Worm (Caenorhabditis elegans): ENCODE results near the gene nasp-1.
A peak's percentile ranks its signal among the peaks of the same experiment; 100 is the strongest.
"Not testable (repeated sequence)": the region's sequence is repeated elsewhere in the genome, so short reads cannot be mapped to it uniquely, and the experiment has no call there.

nasp-1 gene

ce11 chrII:11103052-11103451 is 3.4 kb upstream of the nasp-1 start:
- TF ChIP-seq F13C5.2 (tag; optimal IDR thresholded peaks at IDR 0.05) (peak; percentile 10), scrt-1 (GFP tag; IDR thresholded peaks at IDR 0.05) (no peak), tra-4 (tag; optimal IDR thresholded peaks at IDR 0.05) (no peak), tbx-11 (GFP tag; IDR thresholded peaks at IDR 0.05) (no peak), ets-7 (tag; optimal IDR thresholded peaks at IDR 0.05) (no peak)

- TF ChIP-seq hmbx-1 (tag; optimal IDR thresholded peaks at IDR 0.05) (no peak), scrt-1 (GFP tag; IDR thresholded peaks at IDR 0.05) (no peak), tbx-37 (GFP tag; conservative IDR thresholded peaks at IDR 0.05) (no peak), tbx-11 (GFP tag; IDR thresholded peaks at IDR 0.05) (no peak), pes-1 (GFP tag; IDR thresholded peaks at IDR 0.05) (no peak), B0310.2 (tag; optimal IDR thresholded peaks at IDR 0.05) (no peak), ets-7 (tag; optimal IDR thresholded peaks at IDR 0.05) (no peak), hmg-4 (GFP tag; optimal IDR thresholded peaks at IDR 0.05) (no peak), tra-4 (tag; optimal IDR thresholded peaks at IDR 0.05) (no peak), flt-1 (GFP tag; IDR thresholded peaks at IDR 0.05) (no peak), F13C5.2 (tag; optimal IDR thresholded peaks at IDR 0.05) (no peak), hnd-1 (tag; optimal IDR thresholded peaks at IDR 0.05) (no peak)
These were observed 2.8 kb upstream of the nasp-1 start, which contains the start of gene C09H10.5 for ce11 chrII:11103657-11104056. Gene C09H10.5, minus strand, starts transcription at chrII:11103757.

- TF ChIP-seq scrt-1 (GFP tag; IDR thresholded peaks at IDR 0.05) = no peak
- no peak for TF ChIP-seq pes-1 (GFP tag; IDR thresholded peaks at IDR 0.05)
- no peak for TF ChIP-seq aly-1 (tag; optimal IDR thresholded peaks at IDR 0.05)
- TF ChIP-seq ama-1 (optimal IDR thresholded peaks at IDR 0.05) = no peak
- no peak for TF ChIP-seq sea-1 (GFP tag; conservative IDR thresholded peaks at IDR 0.05)
- TF ChIP-seq hmbx-1 (tag; optimal IDR thresholded peaks at IDR 0.05) = no peak
- no peak for TF ChIP-seq tra-4 (tag; optimal IDR thresholded peaks at IDR 0.05)
These were observed 2.2 kb upstream of the nasp-1 start, which contains the start of gene C09H10.9 for ce11 chrII:11104162-11104561. Gene C09H10.9, plus strand, starts transcription at chrII:11104462.

- TF ChIP-seq ets-7 (tag; optimal IDR thresholded peaks at IDR 0.05) (no peak), ceh-13 (GFP tag; optimal IDR thresholded peaks at IDR 0.05) (no peak), flt-1 (GFP tag; IDR thresholded peaks at IDR 0.05) (no peak), hmg-4 (GFP tag; optimal IDR thresholded peaks at IDR 0.05) (no peak), aly-1 (tag; optimal IDR thresholded peaks at IDR 0.05) (no peak), hnd-1 (tag; optimal IDR thresholded peaks at IDR 0.05) (no peak)
These were observed 1.4 kb downstream of the nasp-1 start, which contains the start of gene apc-17 for ce11 chrII:11107828-11108227. Gene apc-17, plus strand, starts transcription at chrII:11108128.

ce11 chrII:11110419-11110818 is 4.0 kb downstream of the nasp-1 start:
- TF ChIP-seq hmbx-1 (tag; optimal IDR thresholded peaks at IDR 0.05) (no peak), tra-4 (tag; optimal IDR thresholded peaks at IDR 0.05) (no peak), tbx-11 (GFP tag; IDR thresholded peaks at IDR 0.05) (no peak), sea-1 (GFP tag; conservative IDR thresholded peaks at IDR 0.05) (no peak), ceh-13 (GFP tag; optimal IDR thresholded peaks at IDR 0.05) (no peak), ets-7 (tag; optimal IDR thresholded peaks at IDR 0.05) (no peak), aly-1 (tag; optimal IDR thresholded peaks at IDR 0.05) (no peak), F13C5.2 (tag; optimal IDR thresholded peaks at IDR 0.05) (no peak), hmg-4 (GFP tag; optimal IDR thresholded peaks at IDR 0.05) (no peak), tbx-37 (GFP tag; conservative IDR thresholded peaks at IDR 0.05) (no peak), hnd-1 (tag; optimal IDR thresholded peaks at IDR 0.05) (no peak), flt-1 (GFP tag; IDR thresholded peaks at IDR 0.05) (no peak), ama-1 (optimal IDR thresholded peaks at IDR 0.05) (no peak), B0310.2 (tag; optimal IDR thresholded peaks at IDR 0.05) (no peak), scrt-1 (GFP tag; IDR thresholded peaks at IDR 0.05) (no peak), pes-1 (GFP tag; IDR thresholded peaks at IDR 0.05) (no peak), ceh-36 (tag; optimal IDR thresholded peaks at IDR 0.05) (no peak)

- TF ChIP-seq pes-1 (GFP tag; IDR thresholded peaks at IDR 0.05) = no peak
- TF ChIP-seq F13C5.2 (tag; optimal IDR thresholded peaks at IDR 0.05) = no peak
- no peak for TF ChIP-seq flt-1 (GFP tag; IDR thresholded peaks at IDR 0.05)
- TF ChIP-seq hmbx-1 (tag; optimal IDR thresholded peaks at IDR 0.05) = no peak
- no peak for TF ChIP-seq hmg-4 (GFP tag; optimal IDR thresholded peaks at IDR 0.05)
- no peak for TF ChIP-seq aly-1 (tag; optimal IDR thresholded peaks at IDR 0.05)
- TF ChIP-seq tra-4 (tag; optimal IDR thresholded peaks at IDR 0.05) = no peak
- TF ChIP-seq hnd-1 (tag; optimal IDR thresholded peaks at IDR 0.05) = no peak
- TF ChIP-seq sea-1 (GFP tag; conservative IDR thresholded peaks at IDR 0.05) = no peak
- TF ChIP-seq tbx-11 (GFP tag; IDR thresholded peaks at IDR 0.05) = no peak
- TF ChIP-seq ceh-13 (GFP tag; optimal IDR thresholded peaks at IDR 0.05) = no peak
- TF ChIP-seq ama-1 (optimal IDR thresholded peaks at IDR 0.05) = no peak
- TF ChIP-seq B0310.2 (tag; optimal IDR thresholded peaks at IDR 0.05) = no peak
- no peak for TF ChIP-seq scrt-1 (GFP tag; IDR thresholded peaks at IDR 0.05)
- no peak for TF ChIP-seq ets-7 (tag; optimal IDR thresholded peaks at IDR 0.05)
- TF ChIP-seq ceh-36 (tag; optimal IDR thresholded peaks at IDR 0.05) = no peak
These were observed 4.7 kb downstream of the nasp-1 start, which contains the start of gene glb-4 for ce11 chrII:11111107-11111506. Gene glb-4, minus strand, starts transcription at chrII:11111207.

ce11 chrII:11112419-11112818 is 6.0 kb downstream of the nasp-1 start, which contains the start of gene mat-2:
Gene mat-2, plus strand, starts transcription at chrII:11112719.
- no peak for TF ChIP-seq aly-1 (tag; optimal IDR thresholded peaks at IDR 0.05)
- TF ChIP-seq flt-1 (GFP tag; IDR thresholded peaks at IDR 0.05) = no peak
- TF ChIP-seq ceh-13 (GFP tag; optimal IDR thresholded peaks at IDR 0.05) = no peak
- no peak for TF ChIP-seq tbx-11 (GFP tag; IDR thresholded peaks at IDR 0.05)
- TF ChIP-seq tra-4 (tag; optimal IDR thresholded peaks at IDR 0.05) = no peak
- TF ChIP-seq sea-1 (GFP tag; conservative IDR thresholded peaks at IDR 0.05) = no peak
- TF ChIP-seq hmbx-1 (tag; optimal IDR thresholded peaks at IDR 0.05) = no peak
- no peak for TF ChIP-seq pes-1 (GFP tag; IDR thresholded peaks at IDR 0.05)
- TF ChIP-seq ama-1 (optimal IDR thresholded peaks at IDR 0.05) = no peak
- TF ChIP-seq tbx-37 (GFP tag; conservative IDR thresholded peaks at IDR 0.05) = no peak
- TF ChIP-seq B0310.2 (tag; optimal IDR thresholded peaks at IDR 0.05) = no peak
- TF ChIP-seq scrt-1 (GFP tag; IDR thresholded peaks at IDR 0.05) = no peak

- not testable (repeated sequence) for TF ChIP-seq hmg-4 (GFP tag; optimal IDR thresholded peaks at IDR 0.05); hnd-1 (tag; optimal IDR thresholded peaks at IDR 0.05); ceh-36 (tag; optimal IDR thresholded peaks at IDR 0.05)
These were observed 15.4 kb downstream of the nasp-1 start, which contains the start of gene W10C6.2 for ce11 chrII:11121800-11122199. Gene W10C6.2, minus strand, starts transcription at chrII:11121900.
